Fruit fly (Drosophila melanogaster): ENCODE measurements around the gene Chsy.

The Chsy gene

dm6 chrX:15568983-15569370 lies 24.4 kb downstream of the Chsy start, which contains the start of gene CG7860:
TSS of gene CG7860 (plus strand) at chrX:15568993.
- TF ChIP-seq nom (GFP tag; optimal IDR thresholded peaks at IDR 0.05) (peak; percentile 34), CG17802 (tag; optimal IDR thresholded peaks at IDR 0.05) (no peak), MBD-R2 (GFP tag; IDR thresholded peaks at IDR 0.05) (0 out of 2 replicates have a peak, but pooled peaks have one; percentile 12), CG18262 (tag; optimal IDR thresholded peaks at IDR 0.05) (peak; percentile 1), usp (GFP tag; optimal IDR thresholded peaks at IDR 0.05) (no peak), Med (GFP tag) (peak; percentile 26), CG1832 (GFP tag; optimal IDR thresholded peaks at IDR 0.05) (no peak)

dm6 chrX:15568353-15568982 lies 24.9 kb downstream of the Chsy start:
- no peak for TF ChIP-seq Spps (tag; optimal IDR thresholded peaks at IDR 0.05)
- no peak for TF ChIP-seq fd96Cb (tag; optimal IDR thresholded peaks at IDR 0.05)
- no peak for TF ChIP-seq CG15011 (GFP tag; optimal IDR thresholded peaks at IDR 0.05)
- no peak for TF ChIP-seq Lhr (GFP tag; optimal IDR thresholded peaks at IDR 0.05)
- TF ChIP-seq CG11504 (tag; optimal IDR thresholded peaks at IDR 0.05) = peak; percentile 29
- TF ChIP-seq CG6813 (GFP tag; optimal IDR thresholded peaks at IDR 0.05) = peak; percentile 5
- TF ChIP-seq Med (GFP tag) = peak; percentile 57
- TF ChIP-seq gem (tag; optimal IDR thresholded peaks at IDR 0.05) = peak; percentile 8
- peak; percentile 24 for TF ChIP-seq CG4707 (GFP tag; optimal IDR thresholded peaks at IDR 0.05)
- peak; percentile 8 for TF ChIP-seq CG12659 (GFP tag; optimal IDR thresholded peaks at IDR 0.05)
- peak in 1 of 2 experiments; percentile 18 for TF ChIP-seq bsh (GFP tag; optimal IDR thresholded peaks at IDR 0.05)
- peak; percentile 22 for TF ChIP-seq HHEX (GFP tag; optimal IDR thresholded peaks at IDR 0.05)
- peak; percentile 18 for TF ChIP-seq MTF-1 (GFP tag; optimal IDR thresholded peaks at IDR 0.05; ENCODE audit: borderline replicate concordance)
- TF ChIP-seq CG15479 (GFP tag; optimal IDR thresholded peaks at IDR 0.05) = no peak
- peak; percentile 1 for TF ChIP-seq nom (GFP tag; optimal IDR thresholded peaks at IDR 0.05)
- TF ChIP-seq CG2678 (tag; optimal IDR thresholded peaks at IDR 0.05) = peak; percentile 18
- TF ChIP-seq D19A (tag; optimal IDR thresholded peaks at IDR 0.05) = peak; percentile 94
- TF ChIP-seq ci (GFP tag; IDR thresholded peaks at IDR 0.05) = 0 out of 3 replicates have a peak, but pooled peaks have one; percentile 22
- peak; percentile 30 for TF ChIP-seq CG18262 (tag; optimal IDR thresholded peaks at IDR 0.05)
- peak; percentile 3 for TF ChIP-seq CG9727 (GFP tag; optimal IDR thresholded peaks at IDR 0.05)
- peak; percentile 8 for TF ChIP-seq CG12071 (GFP tag; optimal IDR thresholded peaks at IDR 0.05)
- TF ChIP-seq Nf-YB (GFP tag; optimal IDR thresholded peaks at IDR 0.05) = no peak
- peak; percentile 59 for TF ChIP-seq CG17385 (GFP tag; optimal IDR thresholded peaks at IDR 0.05)
- peak; percentile 76 for TF ChIP-seq sens (GFP tag)
- TF ChIP-seq CG17361 (GFP tag; IDR thresholded peaks at IDR 0.05) = peak; percentile 39; the same call in 2 of the 3 replicates

dm6 chrX:15555945-15556344 lies 37.4 kb downstream of the Chsy start, which contains the start of gene CG42300:
TSS of gene CG42300 (minus strand) at chrX:15556045.
- TF ChIP-seq CG6254 (GFP tag; optimal IDR thresholded peaks at IDR 0.05) (no peak), CG43689 (GFP tag; IDR thresholded peaks at IDR 0.05) (no peak), CG30020 (tag; optimal IDR thresholded peaks at IDR 0.05) (peak; percentile 28)

- TF ChIP-seq klu (GFP tag; IDR thresholded peaks at IDR 0.05) (peak; percentile 73; the same call in 1 of the 2 replicates), kay (GFP tag; optimal IDR thresholded peaks at IDR 0.05) (peak; percentile 84), Lpt (GFP tag; optimal IDR thresholded peaks at IDR 0.05) (no peak), CG11695 (GFP tag; IDR thresholded peaks at IDR 0.05) (peak; percentile 92), CG11093 (GFP tag; IDR thresholded peaks at IDR 0.05) (peak; percentile 83), HLHmδ (GFP tag; optimal IDR thresholded peaks at IDR 0.05) (no peak), B-H1 (GFP tag; IDR thresholded peaks at IDR 0.05) (peak; percentile 70), CG4820 (GFP tag; optimal IDR thresholded peaks at IDR 0.05) (peak; percentile 81), CG16813 (GFP tag; IDR thresholded peaks at IDR 0.05; ENCODE audit: partially characterized antibody) (peak; percentile 70), Gug (GFP tag; IDR thresholded peaks at IDR 0.05) (peak; percentile 84), gsb-n (tag; optimal IDR thresholded peaks at IDR 0.05) (peak; percentile 92), otp (GFP tag; IDR thresholded peaks at IDR 0.05) (peak; percentile 78; the same call in 2 of the 3 replicates), CG4707 (GFP tag; optimal IDR thresholded peaks at IDR 0.05) (peak; percentile 59), vfl (GFP tag; optimal IDR thresholded peaks at IDR 0.05) (peak; percentile 78)
These were observed 39.1 kb downstream of the Chsy start, which contains the start of gene Ac13E for dm6 chrX:15554256-15554678. TSS of gene Ac13E (minus strand) at chrX:15554278.

Measured in whole organism, embryonic.